Worm (Caenorhabditis elegans): Measurements from ENCODE around the gene dlc-2.

DNA sequence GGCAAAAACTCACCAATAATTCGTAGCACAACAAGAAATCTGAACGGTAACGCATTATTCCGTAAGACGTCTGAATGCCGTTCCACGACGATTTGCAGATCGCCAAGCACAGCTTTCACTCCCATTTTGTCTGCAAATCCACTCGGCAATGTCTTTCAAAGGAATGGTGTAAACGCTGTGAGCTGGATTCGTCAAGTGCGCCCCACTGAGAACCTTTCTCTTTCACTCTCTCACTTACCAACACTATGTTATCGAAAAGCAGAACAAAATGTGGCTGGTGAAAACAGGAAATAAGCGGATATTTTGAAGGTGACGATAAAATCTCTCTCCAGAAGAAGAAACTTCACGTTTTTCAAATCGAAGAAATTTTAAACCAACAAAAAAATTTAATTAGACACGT, 22.5 kb downstream of the dlc-2 start:
- TF ChIP-seq ztf-4 (tag; optimal IDR thresholded peaks at IDR 0.05) = no peak
- TF ChIP-seq elt-2 (tag; optimal IDR thresholded peaks at IDR 0.05) = no peak

Measured in whole organism, L3 larva.